Worm (Caenorhabditis elegans) whole organism, L4/young adult: Measurements from ENCODE around the gene plk-1.

Experiments used
- W03F9.2 ChIP-seq: fragments of 150-350 bp; optimal IDR thresholded peaks from 2 replicates; lab custom pipeline; 2014; ENCODE audit warnings: missing biosample characterization, missing genetic modification characterization
- dao-5 ChIP-seq: sonication (generic microtip); optimal IDR thresholded peaks from 2 replicates; lab custom pipeline; 2016; ENCODE audit warnings: missing genotype, missing genetic modification characterization, moderate library complexity, missing compliant biosample characterization

ce11 chrIII:8145971-8146370 is 44.8 kb downstream of the plk-1 start:
- no peak for TF ChIP-seq dao-5 (tag; lab: Kevin White, UChicago)
- TF ChIP-seq W03F9.2 (tag; lab: Kevin White, UChicago), result no peak
